Worm (Caenorhabditis elegans) whole organism, L2 larva: ENCODE data around the gene B0035.18.

Experiments used
- skn-1 ChIP-seq: sonication (generic microtip); optimal IDR thresholded peaks from 2 replicates; lab custom pipeline; 2017; ENCODE audit warnings: missing biosample characterization, missing genetic modification characterization
- zag-1 ChIP-seq: fragments of 150-350 bp; optimal IDR thresholded peaks from 2 replicates; lab custom pipeline; 2014; ENCODE audit warnings: missing biosample characterization, missing genetic modification characterization

DNA sequence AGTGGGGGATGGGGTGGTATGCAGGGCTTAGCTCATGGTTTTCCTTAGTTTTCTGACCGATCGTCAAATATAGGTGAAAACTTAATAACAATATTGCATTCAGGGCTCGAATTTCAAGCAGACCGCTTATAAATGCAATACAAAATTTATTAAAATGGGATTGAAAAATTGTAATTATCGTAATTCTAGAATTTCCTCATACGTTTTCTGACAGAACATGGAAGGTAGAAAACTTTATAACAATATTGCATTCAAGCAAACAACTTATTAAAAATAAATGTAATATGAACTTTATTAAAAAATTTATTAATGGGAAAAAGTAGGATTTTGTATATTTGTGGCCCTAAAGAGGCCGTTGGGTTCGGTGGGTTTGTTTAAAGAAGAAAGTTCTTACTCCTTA, 3.6 kb downstream of the B0035.18 start:
- TF ChIP-seq skn-1 (tag; lab: Kevin White, UChicago) (no peak), zag-1 (no peak)
